Fruit fly (Drosophila melanogaster) whole organism, embryonic: Measurements from ENCODE around the gene CG46440.

Experiments used
- CG10959 ChIP-seq: fragments of 200-800 bp; sonication (Bioruptor generic); IDR thresholded peaks from 2 replicates; pipeline ENCODE4 v1.3.6; 2022; ENCODE audit warnings: missing biosample characterization, missing genetic modification characterization
- phol ChIP-seq: fragments of 200-800 bp; sonication (Bioruptor generic); optimal IDR thresholded peaks from 3 replicates; lab custom pipeline; 2018; ENCODE audit warnings: missing biosample characterization, mild to moderate bottlenecking, missing genetic modification characterization, moderate library complexity
- ttk ChIP-seq: fragments of 200-800 bp; sonication (Bioruptor generic); IDR thresholded peaks from 2 replicates; pipeline ENCODE4 v2.1.2; 2022; ENCODE audit warnings: missing biosample characterization, missing genetic modification characterization

- TF ChIP-seq phol (no peak), CG10959 (no peak), ttk (GFP tag; lab: Robert Waterston, UW) (no peak)
Measured at dm6 chrX:15822363-15822762, 35.3 kb downstream of the CG46440 start.
